Worm (Caenorhabditis elegans): ENCODE results near the gene ctg-2.

- TF ChIP-seq him-1 (tag; optimal IDR thresholded peaks at IDR 0.05) (no peak), W03F9.2 (tag; optimal IDR thresholded peaks at IDR 0.05) (no peak)
These were observed 48.0 kb upstream of the ctg-2 start, which contains the start of gene F22B5.10 for ce11 chrII:8466874-8467273.
